Worm (Caenorhabditis elegans) whole organism, L2 larva: ENCODE measurements around the gene C10A4.1.

ENCODE experiments used
- C34F6.9 ChIP-seq: fragments of 150-350 bp; optimal IDR thresholded peaks from 2 replicates; lab custom pipeline; 2014; ENCODE audit warnings: missing biosample characterization, missing genetic modification characterization
- F13H6.1 ChIP-seq: sonication (generic microtip); optimal IDR thresholded peaks from 2 replicates; lab custom pipeline; 2016; ENCODE audit warnings: missing genetic modification characterization, missing compliant biosample characterization
- Y55F3AM.14 ChIP-seq: fragments of 200-800 bp; sonication (Bioruptor generic); optimal IDR thresholded peaks from 2 replicates; lab custom pipeline; 2018; ENCODE audit warnings: mild to moderate bottlenecking, missing genetic modification characterization, missing compliant biosample characterization
- alr-1 ChIP-seq: fragments of 150-350 bp; optimal IDR thresholded peaks from 2 replicates; lab custom pipeline; 2014; ENCODE audit warnings: missing biosample characterization, missing genetic modification characterization
- aly-2 ChIP-seq: fragments of 150-350 bp; optimal IDR thresholded peaks from 2 replicates; lab custom pipeline; 2014; ENCODE audit warnings: missing biosample characterization, missing genetic modification characterization
- blmp-1 ChIP-seq: sonication (generic microtip); optimal IDR thresholded peaks from 2 replicates; lab custom pipeline; 2017; ENCODE audit warnings: missing genetic modification characterization, mild to moderate bottlenecking, missing compliant biosample characterization, antibody characterized with exemption, moderate library complexity; ENCODE audit not compliant: insufficient read depth
- ceh-82 ChIP-seq: fragments of 150-350 bp; optimal IDR thresholded peaks from 2 replicates; lab custom pipeline; 2014; ENCODE audit warnings: missing biosample characterization, missing genetic modification characterization
- crh-2 ChIP-seq: sonication (generic microtip); optimal IDR thresholded peaks from 2 replicates; lab custom pipeline; 2017; ENCODE audit warnings: missing biosample characterization, missing genetic modification characterization
- dmd-4 ChIP-seq: sonication (generic microtip); optimal IDR thresholded peaks from 2 replicates; lab custom pipeline; 2017; ENCODE audit warnings: missing biosample characterization, missing genetic modification characterization
- elt-1 ChIP-seq: fragments of 150-350 bp; optimal IDR thresholded peaks from 2 replicates; lab custom pipeline; 2014; ENCODE audit warnings: missing biosample characterization, missing genetic modification characterization
- fos-1 ChIP-seq: fragments of 150-350 bp; optimal IDR thresholded peaks from 2 replicates; lab custom pipeline; 2014; ENCODE audit warnings: missing biosample characterization, missing genetic modification characterization
- lin-11 ChIP-seq: fragments of 150-350 bp; sonication (generic microtip); optimal IDR thresholded peaks from 2 replicates; lab custom pipeline; 2014; ENCODE audit warnings: missing biosample characterization, missing genetic modification characterization, inconsistent platforms, mixed read lengths
- lsy-2 ChIP-seq, 2 experiments: fragments of 150-350 bp in 1 of 2; sonication (generic microtip) in 1 of 2; optimal IDR thresholded peaks; 2 replicates each; lab custom pipeline; 2014 to 2017; ENCODE audit warnings: missing biosample characterization in 2 of 2, missing genetic modification characterization in 2 of 2
- mab-5 ChIP-seq: fragments of 150-350 bp; optimal IDR thresholded peaks from 2 replicates; lab custom pipeline; 2014; ENCODE audit warnings: missing biosample characterization, missing genetic modification characterization
- nhr-11 ChIP-seq: fragments of 150-350 bp; optimal IDR thresholded peaks from 2 replicates; lab custom pipeline; 2014; ENCODE audit warnings: missing biosample characterization, missing genetic modification characterization
- nhr-12 ChIP-seq: fragments of 150-350 bp; optimal IDR thresholded peaks from 2 replicates; lab custom pipeline; 2014; ENCODE audit warnings: missing biosample characterization, missing genetic modification characterization
- nhr-129 ChIP-seq: fragments of 150-350 bp; optimal IDR thresholded peaks from 2 replicates; lab custom pipeline; 2014; ENCODE audit warnings: missing biosample characterization, missing genetic modification characterization
- nhr-237 ChIP-seq: fragments of 150-350 bp; optimal IDR thresholded peaks from 2 replicates; lab custom pipeline; 2014; ENCODE audit warnings: missing biosample characterization, missing genetic modification characterization
- nhr-25 ChIP-seq: fragments of 150-350 bp; sonication (generic microtip); optimal IDR thresholded peaks from 3 replicates; lab custom pipeline; 2014; ENCODE audit warnings: missing biosample characterization, missing genetic modification characterization
- nhr-6 ChIP-seq: fragments of 150-350 bp; optimal IDR thresholded peaks from 2 replicates; lab custom pipeline; 2014; ENCODE audit warnings: missing biosample characterization, missing genetic modification characterization
- nhr-77 ChIP-seq: fragments of 150-350 bp; optimal IDR thresholded peaks from 2 replicates; lab custom pipeline; 2014; ENCODE audit warnings: missing biosample characterization, missing genetic modification characterization
- peb-1 ChIP-seq: fragments of 150-350 bp; optimal IDR thresholded peaks from 2 replicates; lab custom pipeline; 2014; ENCODE audit warnings: missing biosample characterization, missing genetic modification characterization
- skn-1 ChIP-seq: sonication (generic microtip); optimal IDR thresholded peaks from 2 replicates; lab custom pipeline; 2017; ENCODE audit warnings: missing biosample characterization, missing genetic modification characterization
- sma-3 ChIP-seq: sonication (generic microtip); optimal IDR thresholded peaks from 2 replicates; lab custom pipeline; 2016; ENCODE audit warnings: missing genetic modification reagents, missing genetic modification characterization, missing compliant biosample characterization
- sma-9 ChIP-seq, 2 experiments: fragments of 150-350 bp in 1 of 2; sonication (generic microtip) in 1 of 2; optimal IDR thresholded peaks; 2 replicates each; lab custom pipeline; 2014 to 2016; ENCODE audit warnings: missing genetic modification characterization in 2 of 2, mild to moderate bottlenecking in 1 of 2, missing biosample characterization in 1 of 2, missing compliant biosample characterization in 1 of 2, missing genetic modification reagents in 1 of 2, moderate library complexity in 1 of 2
- snpc-4 ChIP-seq: fragments of 150-350 bp; optimal IDR thresholded peaks from 2 replicates; lab custom pipeline; 2014; ENCODE audit warnings: missing biosample characterization, missing genetic modification characterization
- zag-1 ChIP-seq: fragments of 150-350 bp; optimal IDR thresholded peaks from 2 replicates; lab custom pipeline; 2014; ENCODE audit warnings: missing biosample characterization, missing genetic modification characterization
- ztf-11 ChIP-seq: sonication (generic microtip); optimal IDR thresholded peaks from 2 replicates; lab custom pipeline; 2017; ENCODE audit warnings: missing biosample characterization, missing genetic modification characterization
- ztf-4 ChIP-seq: fragments of 150-350 bp; optimal IDR thresholded peaks from 2 replicates; lab custom pipeline; 2014; ENCODE audit warnings: missing biosample characterization, missing genetic modification characterization

Gene C10A4.1

ce11 chrX:7445734-7446133 is 29.6 kb downstream of the C10A4.1 start:
- TF ChIP-seq crh-2 (tag; lab: Kevin White, UChicago) (peak; percentile 4), mab-5 (no peak), nhr-12 (tag; lab: Kevin White, UChicago) (no peak), fos-1 (peak; percentile 34), sma-9 (GFP tag; optimal IDR thresholded peaks at IDR 0.05; lab: Kevin White, UChicago) (peak; percentile 41), sma-9 (tag; optimal IDR thresholded peaks at IDR 0.05; lab: Kevin White, UChicago) (no peak), nhr-129 (tag; lab: Kevin White, UChicago) (peak; percentile 32)

- TF ChIP-seq sma-9 (GFP tag; optimal IDR thresholded peaks at IDR 0.05; lab: Kevin White, UChicago) (peak; percentile 21), sma-9 (tag; optimal IDR thresholded peaks at IDR 0.05; lab: Kevin White, UChicago) (no peak), dmd-4 (tag; lab: Kevin White, UChicago) (no peak)
Measured at ce11 chrX:7446485-7446884, 30.3 kb downstream of the C10A4.1 start.

- no peak for TF ChIP-seq nhr-12 (tag; lab: Kevin White, UChicago)
- TF ChIP-seq, all 48 proteins: peak for 0
Measured at ce11 chrX:7447340-7447739, 31.2 kb downstream of the C10A4.1 start.

- no peak for TF ChIP-seq fos-1
- no peak for TF ChIP-seq nhr-237 (tag; lab: Kevin White, UChicago)
- no peak for TF ChIP-seq zag-1 (tag; lab: Kevin White, UChicago)
- no peak for TF ChIP-seq elt-1 (tag; lab: Kevin White, UChicago)
- TF ChIP-seq aly-2 (tag; lab: Kevin White, UChicago) = no peak
- no peak for TF ChIP-seq snpc-4
- no peak for TF ChIP-seq nhr-129 (tag; lab: Kevin White, UChicago)
- TF ChIP-seq mab-5 = no peak
- no peak for TF ChIP-seq sma-3 (GFP tag; lab: Kevin White, UChicago)
- no peak for TF ChIP-seq F13H6.1 (tag; lab: Kevin White, UChicago)
- TF ChIP-seq peb-1 (tag; lab: Kevin White, UChicago) = no peak
- TF ChIP-seq Y55F3AM.14 (GFP tag; lab: Kevin White, UChicago) = no peak
- TF ChIP-seq nhr-77 (tag; lab: Kevin White, UChicago) = no peak
- no peak for TF ChIP-seq sma-9 (GFP tag; optimal IDR thresholded peaks at IDR 0.05; lab: Kevin White, UChicago)
- TF ChIP-seq sma-9 (tag; optimal IDR thresholded peaks at IDR 0.05; lab: Kevin White, UChicago) = no peak
- no peak for TF ChIP-seq nhr-12 (tag; lab: Kevin White, UChicago)
- no peak for TF ChIP-seq skn-1
- no peak for TF ChIP-seq ceh-82 (tag; lab: Kevin White, UChicago)
- no peak for TF ChIP-seq blmp-1 (tag; lab: Kevin White, UChicago)
- no peak for TF ChIP-seq alr-1 (tag; lab: Kevin White, UChicago)
Measured at ce11 chrX:7452606-7453005, 36.4 kb downstream of the C10A4.1 start.

- TF ChIP-seq C34F6.9 (tag; lab: Kevin White, UChicago) (no peak), blmp-1 (tag; lab: Kevin White, UChicago) (no peak), nhr-6 (tag; lab: Kevin White, UChicago) (no peak), ztf-11 (tag; lab: Kevin White, UChicago) (no peak), nhr-129 (tag; lab: Kevin White, UChicago) (no peak), nhr-11 (tag; lab: Kevin White, UChicago) (no peak), nhr-77 (tag; lab: Kevin White, UChicago) (no peak), snpc-4 (no peak)
Measured at ce11 chrX:7455960-7456359, 39.8 kb downstream of the C10A4.1 start.

ce11 chrX:7457154-7457674 is 41.0 kb downstream of the C10A4.1 start:
- TF ChIP-seq nhr-129 (tag; lab: Kevin White, UChicago) (no peak), C34F6.9 (tag; lab: Kevin White, UChicago) (peak; percentile 5), nhr-25 (no peak), F13H6.1 (tag; lab: Kevin White, UChicago) (no peak), lsy-2 (tag; optimal IDR thresholded peaks at IDR 0.05; lab: Kevin White, UChicago) (peak in 1 of 2 experiments; percentile 34), ztf-11 (tag; lab: Kevin White, UChicago) (no peak), ztf-4 (no peak), mab-5 (no peak)
- TF ChIP-seq, all 48 proteins: peak for 2

- TF ChIP-seq nhr-129 (tag; lab: Kevin White, UChicago) (no peak), lin-11 (tag; lab: Kevin White, UChicago) (no peak), F13H6.1 (tag; lab: Kevin White, UChicago) (peak; percentile 0), lsy-2 (tag; optimal IDR thresholded peaks at IDR 0.05; lab: Kevin White, UChicago) (peak in 1 of 2 experiments; percentile 11), sma-9 (GFP tag; optimal IDR thresholded peaks at IDR 0.05; lab: Kevin White, UChicago) (peak; percentile 3), sma-9 (tag; optimal IDR thresholded peaks at IDR 0.05; lab: Kevin White, UChicago) (no peak)
Measured at ce11 chrX:7460516-7460915, 44.3 kb downstream of the C10A4.1 start.
